Worm (Caenorhabditis elegans) whole organism, L1 larva: Measurements from ENCODE around the gene C25H3.7.

ENCODE experiments used
- C16A3.4 ChIP-seq: fragments of 150-350 bp; optimal IDR thresholded peaks from 2 replicates; lab custom pipeline; 2014; ENCODE audit warnings: missing biosample characterization, missing genetic modification characterization
- Y116A8C.19 ChIP-seq: sonication (generic microtip); optimal IDR thresholded peaks from 2 replicates; lab custom pipeline; 2016; ENCODE audit warnings: missing compliant biosample characterization, missing genetic modification characterization, borderline replicate concordance
- alr-1 ChIP-seq: fragments of 200-800 bp; sonication (Bioruptor generic); optimal IDR thresholded peaks from 2 replicates; lab custom pipeline; 2018; ENCODE audit warnings: borderline replicate concordance, mild to moderate bottlenecking, missing genetic modification characterization, missing compliant biosample characterization
- aly-2 ChIP-seq: fragments of 150-350 bp; optimal IDR thresholded peaks from 2 replicates; lab custom pipeline; 2014; ENCODE audit warnings: missing biosample characterization, missing genetic modification characterization
- ama-1 ChIP-seq: fragments of 150-350 bp; optimal IDR thresholded peaks from 2 replicates; lab custom pipeline; 2014
- ceh-82 ChIP-seq, 3 experiments: fragments of 150-350 bp in 1 of 3; sonication (generic microtip) in 2 of 3; optimal IDR thresholded peaks; 2 replicates each; lab custom pipeline; 2014 to 2017; ENCODE audit warnings: missing biosample characterization in 3 of 3, missing genetic modification characterization in 3 of 3
- ces-1 ChIP-seq: fragments of 150-350 bp; optimal IDR thresholded peaks from 2 replicates; lab custom pipeline; 2014; ENCODE audit warnings: missing biosample characterization, missing genetic modification reagents, missing genetic modification characterization
- efl-3 ChIP-seq: fragments of 200-800 bp; sonication (Bioruptor generic); optimal IDR thresholded peaks from 2 replicates; lab custom pipeline; 2018; ENCODE audit warnings: mild to moderate bottlenecking, missing genetic modification characterization, missing compliant biosample characterization
- elt-3 ChIP-seq, 6 experiments: fragments of 150-350 bp in 1 of 6; sonication (generic microtip); optimal IDR thresholded peaks; 2 replicates each; lab custom pipeline; 2017 to 2018; ENCODE audit warnings: missing biosample characterization in 6 of 6, missing genetic modification characterization in 6 of 6, inconsistent platforms in 1 of 6
- ets-5 ChIP-seq: fragments of 200-800 bp; sonication (Bioruptor generic); IDR thresholded peaks from 2 replicates; pipeline ENCODE4 v1.3.6; 2022; ENCODE audit warnings: missing genetic modification characterization, missing compliant biosample characterization
- fkh-4 ChIP-seq: sonication (generic microtip); optimal IDR thresholded peaks from 2 replicates; lab custom pipeline; 2016; ENCODE audit warnings: missing compliant biosample characterization, missing genetic modification characterization, borderline replicate concordance
- fkh-8 ChIP-seq: sonication (generic microtip); optimal IDR thresholded peaks from 2 replicates; lab custom pipeline; 2016; ENCODE audit warnings: mild to moderate bottlenecking, missing genetic modification characterization, missing compliant biosample characterization
- hlh-17 ChIP-seq: fragments of 200-800 bp; sonication (Bioruptor generic); optimal IDR thresholded peaks from 2 replicates; lab custom pipeline; 2018; ENCODE audit warnings: missing genetic modification characterization, mild to moderate bottlenecking, missing compliant biosample characterization, moderate library complexity, borderline replicate concordance
- hlh-4 ChIP-seq: sonication (generic microtip); optimal IDR thresholded peaks from 2 replicates; lab custom pipeline; 2016; ENCODE audit warnings: mild to moderate bottlenecking, missing genetic modification characterization, missing compliant biosample characterization
- irx-1 ChIP-seq: sonication (generic microtip); optimal IDR thresholded peaks from 2 replicates; lab custom pipeline; 2016; ENCODE audit warnings: missing genetic modification characterization, missing compliant biosample characterization
- isw-1 ChIP-seq: fragments of 200-800 bp; sonication (Bioruptor generic); IDR thresholded peaks from 2 replicates; pipeline ENCODE4 v1.3.6; 2022; ENCODE audit warnings: missing genetic modification characterization, missing compliant biosample characterization
- lin-15B ChIP-seq: fragments of 150-350 bp; sonication (generic microtip); optimal IDR thresholded peaks from 3 replicates; lab custom pipeline; 2014; ENCODE audit warnings: missing biosample characterization, missing genetic modification characterization
- lin-35 ChIP-seq, 2 experiments: fragments of 150-350 bp; optimal IDR thresholded peaks; 2 replicates each; lab custom pipeline; 2014; ENCODE audit warnings: missing biosample characterization in 2 of 2, missing genetic modification characterization in 2 of 2, missing genetic modification reagents in 2 of 2
- lin-39 ChIP-seq: fragments of 150-350 bp; optimal IDR thresholded peaks from 2 replicates; lab custom pipeline; 2014; ENCODE audit warnings: missing biosample characterization, missing genetic modification reagents, missing genetic modification characterization
- lir-3 ChIP-seq: sonication (generic microtip); optimal IDR thresholded peaks from 2 replicates; lab custom pipeline; 2016; ENCODE audit warnings: mild to moderate bottlenecking, missing genetic modification characterization, moderate library complexity, missing compliant biosample characterization; ENCODE audit not compliant: poor library complexity
- mdl-1 ChIP-seq, 2 experiments: fragments of 150-350 bp; optimal IDR thresholded peaks; 2 replicates each; lab custom pipeline; 2014 to 2017; ENCODE audit warnings: missing biosample characterization in 2 of 2, missing genetic modification characterization in 2 of 2, inconsistent platforms in 1 of 2
- mep-1 ChIP-seq: fragments of 150-350 bp; optimal IDR thresholded peaks from 2 replicates; lab custom pipeline; 2014; ENCODE audit warnings: missing biosample characterization, missing genetic modification characterization
- nhr-11 ChIP-seq: fragments of 150-350 bp; optimal IDR thresholded peaks from 2 replicates; lab custom pipeline; 2014; ENCODE audit warnings: missing biosample characterization, missing genetic modification characterization
- nhr-12 ChIP-seq: sonication (generic microtip); optimal IDR thresholded peaks from 2 replicates; lab custom pipeline; 2017; ENCODE audit warnings: missing biosample characterization, missing genetic modification characterization
- nhr-19 ChIP-seq: fragments of 200-800 bp; sonication (Bioruptor generic); conservative IDR thresholded peaks from 2 replicates; pipeline ENCODE4 v1.3.6; 2022; ENCODE audit warnings: missing genetic modification characterization, missing compliant biosample characterization
- nhr-20 ChIP-seq: sonication (generic microtip); optimal IDR thresholded peaks from 2 replicates; lab custom pipeline; 2016; ENCODE audit warnings: mild to moderate bottlenecking, missing genetic modification characterization, missing compliant biosample characterization
- nhr-77 ChIP-seq: fragments of 150-350 bp; optimal IDR thresholded peaks from 2 replicates; lab custom pipeline; 2014; ENCODE audit warnings: missing biosample characterization, missing genetic modification characterization
- nhr-85 ChIP-seq: sonication (generic microtip); peaks from one replicate; lab custom pipeline; 2016; ENCODE audit warnings: missing genetic modification characterization, inconsistent platforms, missing compliant biosample characterization
- pag-3 ChIP-seq: sonication (generic microtip); optimal IDR thresholded peaks from 2 replicates; lab custom pipeline; 2017; ENCODE audit warnings: missing genetic modification characterization, mild to moderate bottlenecking, missing compliant biosample characterization, antibody characterized with exemption, borderline replicate concordance; ENCODE audit not compliant: insufficient read depth
- pax-3 ChIP-seq: fragments of 200-800 bp; sonication (Bioruptor generic); optimal IDR thresholded peaks from 2 replicates; lab custom pipeline; 2018; ENCODE audit warnings: mild to moderate bottlenecking, missing genetic modification characterization, moderate library complexity, missing compliant biosample characterization
- pqm-1 ChIP-seq: sonication (generic microtip); optimal IDR thresholded peaks from 3 replicates; lab custom pipeline; 2017; ENCODE audit warnings: missing biosample characterization, missing genetic modification characterization
- snpc-4 ChIP-seq: fragments of 150-350 bp; optimal IDR thresholded peaks from 2 replicates; lab custom pipeline; 2014; ENCODE audit warnings: missing biosample characterization, missing genetic modification characterization
- snu-23 ChIP-seq: sonication (generic microtip); optimal IDR thresholded peaks from 2 replicates; lab custom pipeline; 2016; ENCODE audit warnings: missing genetic modification characterization, missing compliant biosample characterization
- sptf-1 ChIP-seq: fragments of 150-350 bp; optimal IDR thresholded peaks from 2 replicates; lab custom pipeline; 2014; ENCODE audit warnings: missing biosample characterization, missing genetic modification characterization
- tlp-1 ChIP-seq: fragments of 150-350 bp; optimal IDR thresholded peaks from 2 replicates; lab custom pipeline; 2014; ENCODE audit warnings: missing biosample characterization, missing genetic modification characterization
- unc-30 ChIP-seq: sonication (generic microtip); optimal IDR thresholded peaks from 2 replicates; lab custom pipeline; 2017; ENCODE audit warnings: missing biosample characterization, missing genetic modification characterization
- unc-98 ChIP-seq: fragments of 200-800 bp; sonication (Bioruptor generic); IDR thresholded peaks from 2 replicates; pipeline ENCODE4 v1.3.6; 2022; ENCODE audit warnings: missing genetic modification characterization, missing compliant biosample characterization
- vab-15 ChIP-seq: sonication (generic microtip); optimal IDR thresholded peaks from 2 replicates; lab custom pipeline; 2017; ENCODE audit warnings: missing genotype, mild to moderate bottlenecking, missing genetic modification characterization, missing compliant biosample characterization
- zag-1 ChIP-seq: fragments of 150-350 bp; optimal IDR thresholded peaks from 2 replicates; lab custom pipeline; 2014; ENCODE audit warnings: missing biosample characterization, missing genetic modification characterization
- zip-4 ChIP-seq: fragments of 200-800 bp; sonication (Bioruptor generic); optimal IDR thresholded peaks from 2 replicates; lab custom pipeline; 2018; ENCODE audit warnings: mild to moderate bottlenecking, missing genetic modification characterization, moderate library complexity, missing compliant biosample characterization
- ztf-11 ChIP-seq, 2 experiments: sonication (generic microtip); optimal IDR thresholded peaks; 2 replicates each; lab custom pipeline; 2016 to 2017; ENCODE audit warnings: missing genetic modification characterization in 2 of 2, missing biosample characterization in 1 of 2, missing compliant biosample characterization in 1 of 2

The C25H3.7 gene

DNA sequence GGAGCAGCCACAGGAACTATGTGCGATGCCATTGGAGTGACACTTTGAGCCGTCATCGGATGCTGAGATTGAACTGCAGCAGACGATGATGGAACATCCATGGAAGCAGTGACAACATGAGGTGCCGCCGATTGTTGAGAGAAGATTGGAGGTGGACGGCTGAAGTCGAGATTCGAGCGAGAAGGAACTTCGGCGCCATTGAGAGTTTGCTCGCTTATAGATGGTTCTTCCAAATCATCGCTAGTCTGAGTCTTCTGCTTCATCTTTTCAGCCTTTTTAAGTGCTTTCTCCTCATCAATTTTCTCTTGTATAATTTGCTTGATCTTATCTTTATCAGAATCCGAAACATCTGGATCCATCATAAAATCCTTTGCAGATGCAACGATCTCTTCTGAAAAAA is 26.6 kb downstream of the C25H3.7 start:
- no peak for TF ChIP-seq zip-4
- TF ChIP-seq fkh-8 (tag; lab: Kevin White, UChicago), result no peak
- no peak for TF ChIP-seq ceh-82 (tag; optimal IDR thresholded peaks at IDR 0.05; lab: Kevin White, UChicago)
- TF ChIP-seq pag-3, result no peak
- TF ChIP-seq hlh-4, result no peak
- TF ChIP-seq isw-1 (GFP tag; lab: Robert Waterston, UW), result no peak
- TF ChIP-seq lin-39 (tag; lab: Kevin White, UChicago), result no peak
- no peak for TF ChIP-seq efl-3 (GFP tag; lab: Kevin White, UChicago)
- no peak for TF ChIP-seq tlp-1 (tag; lab: Kevin White, UChicago)
- no peak for TF ChIP-seq sptf-1 (tag; lab: Kevin White, UChicago)
- TF ChIP-seq elt-3 (tag; optimal IDR thresholded peaks at IDR 0.05; lab: Kevin White, UChicago), result no peak
- TF ChIP-seq lir-3 (tag; lab: Kevin White, UChicago), result no peak
- TF ChIP-seq unc-98 (GFP tag; lab: Robert Waterston, UW), result no peak
- TF ChIP-seq lin-35 (GFP tag; optimal IDR thresholded peaks at IDR 0.05; lab: Kevin White, UChicago), result no peak
- no peak for TF ChIP-seq ets-5 (GFP tag; lab: Robert Waterston, UW)
- no peak for TF ChIP-seq mep-1 (tag; lab: Kevin White, UChicago)
- TF ChIP-seq ztf-11 (tag; optimal IDR thresholded peaks at IDR 0.05; lab: Kevin White, UChicago), result no peak
- no peak for TF ChIP-seq ces-1 (GFP tag; lab: Kevin White, UChicago)

DNA sequence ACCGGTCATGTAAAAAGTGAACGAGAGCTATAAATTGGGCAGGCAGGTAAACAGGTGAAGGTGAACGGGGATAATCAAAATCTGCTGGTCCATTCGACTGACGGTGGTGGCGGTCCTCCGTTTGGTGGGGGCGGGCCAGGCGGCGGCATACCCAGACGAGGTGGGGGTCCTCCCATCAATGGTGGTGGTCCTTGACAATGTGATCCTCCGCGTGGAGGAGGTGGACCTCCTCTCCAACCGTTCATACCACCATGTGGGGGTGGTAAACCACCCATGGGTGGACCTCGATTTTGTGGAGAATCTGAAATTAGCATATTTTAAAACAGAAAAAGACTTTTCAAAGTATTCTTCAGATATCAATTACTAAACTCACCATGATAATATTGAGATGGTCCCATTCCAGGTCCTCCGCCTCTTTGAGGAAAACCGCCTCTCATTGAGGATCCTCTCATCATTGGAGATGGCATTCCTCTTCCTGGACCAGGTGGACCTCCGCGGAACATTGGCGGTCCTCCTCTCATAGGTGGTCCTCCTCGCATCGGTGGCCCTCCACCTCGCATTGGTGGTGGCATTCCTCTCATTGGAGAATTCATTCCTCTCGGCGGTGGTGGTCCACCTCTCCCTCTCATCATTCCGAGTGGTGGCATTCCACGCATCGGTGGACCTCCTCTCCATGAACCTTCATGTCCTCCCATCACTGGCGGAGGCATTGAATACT is 28.2 kb downstream of the C25H3.7 start:
- TF ChIP-seq nhr-19 (GFP tag; lab: Robert Waterston, UW) (no peak), zip-4 (no peak), hlh-17 (no peak), zag-1 (tag; lab: Kevin White, UChicago) (no peak), nhr-77 (no peak), lin-39 (tag; lab: Kevin White, UChicago) (no peak), ztf-11 (tag; optimal IDR thresholded peaks at IDR 0.05; lab: Kevin White, UChicago) (no peak), C16A3.4 (tag; lab: Kevin White, UChicago) (no peak), alr-1 (tag; lab: Kevin White, UChicago) (no peak), nhr-12 (tag; lab: Kevin White, UChicago) (no peak), snpc-4 (tag; lab: Kevin White, UChicago) (no peak), Y116A8C.19 (tag; lab: Kevin White, UChicago) (no peak), unc-30 (tag; lab: Kevin White, UChicago) (no peak), pqm-1 (tag; lab: Kevin White, UChicago) (no peak), fkh-8 (tag; lab: Kevin White, UChicago) (no peak), efl-3 (GFP tag; lab: Kevin White, UChicago) (no peak), fkh-4 (tag; lab: Kevin White, UChicago) (no peak), irx-1 (tag; lab: Kevin White, UChicago) (no peak), unc-98 (GFP tag; lab: Robert Waterston, UW) (no peak)
- TF ChIP-seq, all 84 proteins: peak for 0

- TF ChIP-seq nhr-85 (peak; percentile 42), irx-1 (tag; lab: Kevin White, UChicago) (no peak), nhr-20 (tag; lab: Kevin White, UChicago) (no peak), nhr-77 (no peak)
Measured at ce11 chrII:5638059-5638458, 30.7 kb downstream of the C25H3.7 start, which contains the start of gene F59E12.3. TSS of gene F59E12.3 (plus strand) at chrII:5638359.

DNA sequence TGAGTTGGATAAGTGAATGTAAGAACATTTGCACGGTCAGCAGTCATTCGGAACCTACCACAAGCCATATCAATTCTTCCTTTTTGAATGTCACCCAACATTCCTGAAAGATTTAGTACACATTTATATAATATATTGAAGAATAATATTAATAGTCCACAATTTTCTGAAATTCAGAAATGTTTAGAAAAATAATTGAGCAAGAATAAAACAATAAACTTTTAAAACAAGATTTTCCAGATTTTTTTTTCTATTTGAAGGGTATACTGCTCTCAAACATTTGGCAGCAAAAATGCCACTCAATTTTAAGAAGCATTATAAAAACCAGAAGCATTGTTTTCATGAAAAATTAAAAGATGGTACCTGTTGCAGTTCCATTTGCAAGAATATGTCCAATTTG is 31.9 kb downstream of the C25H3.7 start, which contains the start of gene F59E12.8:
Gene F59E12.8, minus strand, starts transcription at position 101 of the 400 bp plus-strand sequence.
- TF ChIP-seq vab-15 (tag; lab: Kevin White, UChicago) (no peak), aly-2 (tag; lab: Kevin White, UChicago) (no peak), nhr-11 (no peak), ama-1 (lab: Kevin White, UChicago) (no peak), isw-1 (GFP tag; lab: Robert Waterston, UW) (no peak), Y116A8C.19 (tag; lab: Kevin White, UChicago) (no peak), nhr-85 (no peak), ces-1 (GFP tag; lab: Kevin White, UChicago) (no peak), pax-3 (tag; lab: Kevin White, UChicago) (no peak), nhr-19 (GFP tag; lab: Robert Waterston, UW) (no peak), snu-23 (GFP tag; lab: Kevin White, UChicago) (no peak), zag-1 (tag; lab: Kevin White, UChicago) (no peak), zip-4 (no peak), lin-15B (tag; lab: Kevin White, UChicago) (no peak), mdl-1 (tag; optimal IDR thresholded peaks at IDR 0.05; lab: Kevin White, UChicago) (no peak)
